Worm (Caenorhabditis elegans) whole organism, L2 larva: ENCODE data around the gene K01D12.7.

Source experiments
- C34F6.9 ChIP-seq: fragments of 150-350 bp; optimal IDR thresholded peaks from 2 replicates; lab custom pipeline; 2014; ENCODE audit warnings: missing biosample characterization, missing genetic modification characterization
- F13H6.1 ChIP-seq: sonication (generic microtip); optimal IDR thresholded peaks from 2 replicates; lab custom pipeline; 2016; ENCODE audit warnings: missing genetic modification characterization, missing compliant biosample characterization
- Y55F3AM.14 ChIP-seq: fragments of 200-800 bp; sonication (Bioruptor generic); optimal IDR thresholded peaks from 2 replicates; lab custom pipeline; 2018; ENCODE audit warnings: mild to moderate bottlenecking, missing genetic modification characterization, missing compliant biosample characterization
- alr-1 ChIP-seq: fragments of 150-350 bp; optimal IDR thresholded peaks from 2 replicates; lab custom pipeline; 2014; ENCODE audit warnings: missing biosample characterization, missing genetic modification characterization
- aly-2 ChIP-seq: fragments of 150-350 bp; optimal IDR thresholded peaks from 2 replicates; lab custom pipeline; 2014; ENCODE audit warnings: missing biosample characterization, missing genetic modification characterization
- ama-1 ChIP-seq: fragments of 150-350 bp; optimal IDR thresholded peaks from 2 replicates; lab custom pipeline; 2018; ENCODE audit warnings: inconsistent platforms
- blmp-1 ChIP-seq: sonication (generic microtip); optimal IDR thresholded peaks from 2 replicates; lab custom pipeline; 2017; ENCODE audit warnings: missing genetic modification characterization, mild to moderate bottlenecking, missing compliant biosample characterization, antibody characterized with exemption, moderate library complexity; ENCODE audit not compliant: insufficient read depth
- ceh-16 ChIP-seq: fragments of 150-350 bp; optimal IDR thresholded peaks from 2 replicates; lab custom pipeline; 2014; ENCODE audit warnings: missing biosample characterization, missing genetic modification characterization
- ceh-82 ChIP-seq: fragments of 150-350 bp; optimal IDR thresholded peaks from 2 replicates; lab custom pipeline; 2014; ENCODE audit warnings: missing biosample characterization, missing genetic modification characterization
- dmd-4 ChIP-seq: sonication (generic microtip); optimal IDR thresholded peaks from 2 replicates; lab custom pipeline; 2017; ENCODE audit warnings: missing biosample characterization, missing genetic modification characterization
- egl-27 ChIP-seq: sonication (generic microtip); optimal IDR thresholded peaks from 3 replicates; lab custom pipeline; 2017; ENCODE audit warnings: missing biosample characterization, missing genetic modification reagents, missing genetic modification characterization
- elt-1 ChIP-seq: fragments of 150-350 bp; optimal IDR thresholded peaks from 2 replicates; lab custom pipeline; 2014; ENCODE audit warnings: missing biosample characterization, missing genetic modification characterization
- elt-3 ChIP-seq: sonication (generic microtip); optimal IDR thresholded peaks from 2 replicates; lab custom pipeline; 2017; ENCODE audit warnings: missing biosample characterization, missing genetic modification characterization
- fos-1 ChIP-seq: fragments of 150-350 bp; optimal IDR thresholded peaks from 2 replicates; lab custom pipeline; 2014; ENCODE audit warnings: missing biosample characterization, missing genetic modification characterization
- gmeb-1 ChIP-seq: fragments of 150-350 bp; optimal IDR thresholded peaks from 2 replicates; lab custom pipeline; 2014; ENCODE audit warnings: missing biosample characterization, missing genetic modification characterization
- lin-11 ChIP-seq: fragments of 150-350 bp; sonication (generic microtip); optimal IDR thresholded peaks from 2 replicates; lab custom pipeline; 2014; ENCODE audit warnings: missing biosample characterization, missing genetic modification characterization, inconsistent platforms, mixed read lengths
- lin-13 ChIP-seq: fragments of 150-350 bp; optimal IDR thresholded peaks from 2 replicates; lab custom pipeline; 2014; ENCODE audit warnings: missing biosample characterization, missing genetic modification reagents, missing genetic modification characterization
- lin-39 ChIP-seq: fragments of 150-350 bp; optimal IDR thresholded peaks from 2 replicates; lab custom pipeline; 2014; ENCODE audit warnings: missing biosample characterization, missing genetic modification reagents, missing genetic modification characterization
- lsy-2 ChIP-seq, 2 experiments: fragments of 150-350 bp in 1 of 2; sonication (generic microtip) in 1 of 2; optimal IDR thresholded peaks; 2 replicates each; lab custom pipeline; 2014 to 2017; ENCODE audit warnings: missing biosample characterization in 2 of 2, missing genetic modification characterization in 2 of 2
- mab-5 ChIP-seq: fragments of 150-350 bp; optimal IDR thresholded peaks from 2 replicates; lab custom pipeline; 2014; ENCODE audit warnings: missing biosample characterization, missing genetic modification characterization
- mbf-1 ChIP-seq: sonication (generic microtip); optimal IDR thresholded peaks from 2 replicates; lab custom pipeline; 2017; ENCODE audit warnings: missing biosample characterization, missing genetic modification characterization
- nhr-10 ChIP-seq: sonication (generic microtip); optimal IDR thresholded peaks from 2 replicates; lab custom pipeline; 2017; ENCODE audit warnings: missing biosample characterization, missing genetic modification characterization
- nhr-11 ChIP-seq: fragments of 150-350 bp; optimal IDR thresholded peaks from 2 replicates; lab custom pipeline; 2014; ENCODE audit warnings: missing biosample characterization, missing genetic modification characterization
- nhr-12 ChIP-seq: fragments of 150-350 bp; optimal IDR thresholded peaks from 2 replicates; lab custom pipeline; 2014; ENCODE audit warnings: missing biosample characterization, missing genetic modification characterization
- nhr-129 ChIP-seq: fragments of 150-350 bp; optimal IDR thresholded peaks from 2 replicates; lab custom pipeline; 2014; ENCODE audit warnings: missing biosample characterization, missing genetic modification characterization
- nhr-21 ChIP-seq: fragments of 150-350 bp; optimal IDR thresholded peaks from 2 replicates; lab custom pipeline; 2014; ENCODE audit warnings: missing biosample characterization, missing genetic modification characterization
- nhr-23 ChIP-seq: fragments of 150-350 bp; optimal IDR thresholded peaks from 2 replicates; lab custom pipeline; 2014; ENCODE audit warnings: missing biosample characterization, missing genetic modification reagents, missing genetic modification characterization
- nhr-237 ChIP-seq: fragments of 150-350 bp; optimal IDR thresholded peaks from 2 replicates; lab custom pipeline; 2014; ENCODE audit warnings: missing biosample characterization, missing genetic modification characterization
- nhr-25 ChIP-seq: fragments of 150-350 bp; sonication (generic microtip); optimal IDR thresholded peaks from 3 replicates; lab custom pipeline; 2014; ENCODE audit warnings: missing biosample characterization, missing genetic modification characterization
- nhr-6 ChIP-seq: fragments of 150-350 bp; optimal IDR thresholded peaks from 2 replicates; lab custom pipeline; 2014; ENCODE audit warnings: missing biosample characterization, missing genetic modification characterization
- nhr-77 ChIP-seq: fragments of 150-350 bp; optimal IDR thresholded peaks from 2 replicates; lab custom pipeline; 2014; ENCODE audit warnings: missing biosample characterization, missing genetic modification characterization
- peb-1 ChIP-seq: fragments of 150-350 bp; optimal IDR thresholded peaks from 2 replicates; lab custom pipeline; 2014; ENCODE audit warnings: missing biosample characterization, missing genetic modification characterization
- sem-4 ChIP-seq: fragments of 150-350 bp; optimal IDR thresholded peaks from 2 replicates; lab custom pipeline; 2014; ENCODE audit warnings: missing biosample characterization, missing genetic modification reagents, missing genetic modification characterization
- sma-3 ChIP-seq: sonication (generic microtip); optimal IDR thresholded peaks from 2 replicates; lab custom pipeline; 2016; ENCODE audit warnings: missing genetic modification reagents, missing genetic modification characterization, missing compliant biosample characterization
- sma-9 ChIP-seq, 2 experiments: fragments of 150-350 bp in 1 of 2; sonication (generic microtip) in 1 of 2; optimal IDR thresholded peaks; 2 replicates each; lab custom pipeline; 2014 to 2016; ENCODE audit warnings: missing genetic modification characterization in 2 of 2, mild to moderate bottlenecking in 1 of 2, missing biosample characterization in 1 of 2, missing compliant biosample characterization in 1 of 2, missing genetic modification reagents in 1 of 2, moderate library complexity in 1 of 2
- snpc-4 ChIP-seq: fragments of 150-350 bp; optimal IDR thresholded peaks from 2 replicates; lab custom pipeline; 2014; ENCODE audit warnings: missing biosample characterization, missing genetic modification characterization
- unc-39 ChIP-seq: fragments of 150-350 bp; optimal IDR thresholded peaks from 2 replicates; lab custom pipeline; 2014; ENCODE audit warnings: missing biosample characterization, missing genetic modification characterization
- unc-55 ChIP-seq: fragments of 150-350 bp; sonication (generic microtip); optimal IDR thresholded peaks from 3 replicates; lab custom pipeline; 2014; ENCODE audit warnings: missing biosample characterization, missing genetic modification reagents, missing genetic modification characterization
- unc-62 ChIP-seq: fragments of 150-350 bp; optimal IDR thresholded peaks from 2 replicates; lab custom pipeline; 2014; ENCODE audit warnings: missing biosample characterization, missing genetic modification reagents, missing genetic modification characterization
- zag-1 ChIP-seq: fragments of 150-350 bp; optimal IDR thresholded peaks from 2 replicates; lab custom pipeline; 2014; ENCODE audit warnings: missing biosample characterization, missing genetic modification characterization
- ztf-11 ChIP-seq: sonication (generic microtip); optimal IDR thresholded peaks from 2 replicates; lab custom pipeline; 2017; ENCODE audit warnings: missing biosample characterization, missing genetic modification characterization
- ztf-4 ChIP-seq: fragments of 150-350 bp; optimal IDR thresholded peaks from 2 replicates; lab custom pipeline; 2014; ENCODE audit warnings: missing biosample characterization, missing genetic modification characterization

Gene K01D12.7

ce11 chrV:12412321-12412720 lies 11.0 kb upstream of the K01D12.7 start:
- TF ChIP-seq ceh-82 (no peak), dmd-4 (tag; lab: Kevin White, UChicago) (no peak), F13H6.1 (tag; lab: Kevin White, UChicago) (no peak), nhr-237 (tag; lab: Kevin White, UChicago) (no peak), unc-62 (GFP tag; lab: Kevin White, UChicago) (no peak), egl-27 (no peak), lin-13 (GFP tag; lab: Kevin White, UChicago) (no peak), mbf-1 (tag; lab: Kevin White, UChicago) (no peak), mab-5 (tag; lab: Kevin White, UChicago) (no peak), nhr-6 (tag; lab: Kevin White, UChicago) (no peak)
- TF ChIP-seq, all 48 proteins: peak for 0

- TF ChIP-seq blmp-1 (tag; lab: Kevin White, UChicago) = peak; percentile 13
- peak; percentile 12 for TF ChIP-seq nhr-25
- TF ChIP-seq zag-1 (tag; lab: Kevin White, UChicago) = no peak
- TF ChIP-seq sma-9 (GFP tag; optimal IDR thresholded peaks at IDR 0.05; lab: Kevin White, UChicago) = peak; percentile 42
- no peak for TF ChIP-seq sma-9 (tag; optimal IDR thresholded peaks at IDR 0.05; lab: Kevin White, UChicago)
These were observed 10.6 kb upstream of the K01D12.7 start, which contains the start of gene cdr-7 for ce11 chrV:12411909-12412308. cdr-7 (minus strand) TSS chrV:12412113.

- TF ChIP-seq nhr-129 (tag; lab: Kevin White, UChicago) = peak; percentile 96
- no peak for TF ChIP-seq alr-1
- TF ChIP-seq nhr-25 = peak; percentile 85
- peak in 1 of 2 experiments; percentile 12 for TF ChIP-seq lsy-2 (tag; optimal IDR thresholded peaks at IDR 0.05; lab: Kevin White, UChicago)
- peak; percentile 24 for TF ChIP-seq nhr-21 (tag; lab: Kevin White, UChicago)
- peak; percentile 55 for TF ChIP-seq sma-9 (GFP tag; optimal IDR thresholded peaks at IDR 0.05; lab: Kevin White, UChicago)
- no peak for TF ChIP-seq sma-9 (tag; optimal IDR thresholded peaks at IDR 0.05; lab: Kevin White, UChicago)
- TF ChIP-seq elt-3 (tag; lab: Kevin White, UChicago) = no peak
- TF ChIP-seq, all 48 proteins: peak for 5
These were observed 9.2 kb upstream of the K01D12.7 start, which contains the start of gene hrg-2 for ce11 chrV:12410416-12411001. hrg-2 (minus strand) TSS chrV:12410513.

- TF ChIP-seq ztf-11 (tag; lab: Kevin White, UChicago) (no peak), aly-2 (no peak), nhr-10 (tag; lab: Kevin White, UChicago) (no peak), elt-1 (tag; lab: Kevin White, UChicago) (no peak), nhr-23 (tag; lab: Kevin White, UChicago) (no peak), Y55F3AM.14 (no peak), alr-1 (no peak), nhr-129 (tag; lab: Kevin White, UChicago) (peak; percentile 83), zag-1 (tag; lab: Kevin White, UChicago) (no peak), unc-39 (tag; lab: Kevin White, UChicago) (no peak), nhr-77 (tag; lab: Kevin White, UChicago) (no peak), dmd-4 (tag; lab: Kevin White, UChicago) (no peak), nhr-12 (tag; lab: Kevin White, UChicago) (no peak), mbf-1 (tag; lab: Kevin White, UChicago) (no peak), mab-5 (tag; lab: Kevin White, UChicago) (no peak), ceh-16 (tag; lab: Kevin White, UChicago) (no peak), C34F6.9 (tag; lab: Kevin White, UChicago) (peak; percentile 37), ama-1 (lab: Kevin White, UChicago) (no peak), peb-1 (tag; lab: Kevin White, UChicago) (no peak), ztf-4 (tag; lab: Kevin White, UChicago) (no peak), unc-55 (GFP tag; lab: Kevin White, UChicago) (peak; percentile 53), lin-11 (tag; lab: Kevin White, UChicago) (no peak), ceh-82 (no peak), F13H6.1 (tag; lab: Kevin White, UChicago) (no peak), fos-1 (tag; lab: Kevin White, UChicago) (peak; percentile 44), sem-4 (tag; lab: Kevin White, UChicago) (no peak), nhr-11 (tag; lab: Kevin White, UChicago) (no peak), egl-27 (no peak), gmeb-1 (tag; lab: Kevin White, UChicago) (peak; percentile 7), nhr-21 (tag; lab: Kevin White, UChicago) (no peak), lsy-2 (tag; optimal IDR thresholded peaks at IDR 0.05; lab: Kevin White, UChicago) (peak in 1 of 2 experiments; percentile 48), lin-13 (GFP tag; lab: Kevin White, UChicago) (no peak), snpc-4 (tag; lab: Kevin White, UChicago) (no peak), nhr-25 (no peak), unc-62 (GFP tag; lab: Kevin White, UChicago) (no peak), lin-39 (tag; lab: Kevin White, UChicago) (no peak), sma-9 (GFP tag; optimal IDR thresholded peaks at IDR 0.05; lab: Kevin White, UChicago) (peak; percentile 51), sma-9 (tag; optimal IDR thresholded peaks at IDR 0.05; lab: Kevin White, UChicago) (no peak), nhr-6 (tag; lab: Kevin White, UChicago) (no peak), blmp-1 (tag; lab: Kevin White, UChicago) (no peak), sma-3 (GFP tag; lab: Kevin White, UChicago) (no peak)
These were observed 7.7 kb upstream of the K01D12.7 start for ce11 chrV:12408996-12409395.
